Worm (Caenorhabditis elegans): Measurements from ENCODE around the gene lin-66.

lin-66 gene

DNA sequence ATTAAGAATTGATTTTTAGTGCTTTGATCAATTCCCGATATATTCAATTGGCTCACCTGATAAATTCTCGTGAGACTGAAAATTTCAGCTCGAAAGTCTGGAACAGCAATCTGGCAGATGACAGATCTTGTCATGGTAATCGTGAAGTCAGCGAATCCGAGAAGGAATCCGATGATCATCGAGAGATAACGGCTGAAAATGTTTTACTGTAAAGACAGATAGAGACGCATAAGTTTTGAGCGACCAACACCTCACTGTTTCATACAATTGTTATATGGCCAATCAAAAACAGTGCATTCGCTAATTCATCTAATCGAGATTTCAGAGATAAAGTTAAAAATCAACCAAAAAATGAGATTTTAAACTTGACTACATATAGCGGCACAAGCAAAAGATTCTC lies 18.5 kb downstream of the lin-66 start:
- TF ChIP-seq ham-2 (GFP tag; optimal IDR thresholded peaks at IDR 0.05) (no peak), lin-32 (GFP tag; optimal IDR thresholded peaks at IDR 0.05) (no peak), mls-2 (tag; optimal IDR thresholded peaks at IDR 0.05) (no peak), unc-120 (tag; optimal IDR thresholded peaks at IDR 0.05; ENCODE audit: poor library complexity, severe bottlenecking) (no peak), lin-13 (tag; optimal IDR thresholded peaks at IDR 0.05) (no peak), elt-3 (tag; optimal IDR thresholded peaks at IDR 0.05) (no peak), cnd-1 (tag; optimal IDR thresholded peaks at IDR 0.05) (no peak), nhr-76 (tag; optimal IDR thresholded peaks at IDR 0.05) (no peak), mab-5 (tag; optimal IDR thresholded peaks at IDR 0.05) (no peak)

DNA sequence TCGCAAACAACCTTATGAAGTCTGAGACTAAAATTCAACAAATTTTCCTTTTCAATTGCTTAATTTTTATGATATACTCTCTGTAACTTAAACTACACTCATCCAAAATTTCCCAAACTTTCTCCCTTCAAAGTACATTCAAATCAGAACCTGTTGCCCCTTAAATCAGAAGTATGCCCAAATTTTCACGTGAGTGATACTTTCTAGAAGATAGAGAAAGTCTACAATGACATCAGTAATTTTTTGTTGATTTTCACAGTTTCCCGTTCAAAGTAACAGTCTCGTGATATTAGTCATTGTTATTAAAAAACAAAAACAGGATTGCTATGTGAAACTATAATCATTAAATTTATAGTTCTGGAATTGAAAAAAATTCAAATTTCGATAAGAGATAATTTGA lies 23.1 kb downstream of the lin-66 start:
- TF ChIP-seq drap-1 (GFP tag; optimal IDR thresholded peaks at IDR 0.05) (no peak), nhr-2 (tag; optimal IDR thresholded peaks at IDR 0.05) (no peak), flh-1 (GFP tag; optimal IDR thresholded peaks at IDR 0.05) (no peak), bed-3 (GFP tag; optimal IDR thresholded peaks at IDR 0.05) (no peak), lin-32 (GFP tag; optimal IDR thresholded peaks at IDR 0.05) (no peak), mls-2 (tag; optimal IDR thresholded peaks at IDR 0.05) (no peak), sem-2 (GFP tag; optimal IDR thresholded peaks at IDR 0.05) (no peak), ceh-43 (GFP tag; optimal IDR thresholded peaks at IDR 0.05) (no peak), nhr-237 (tag; optimal IDR thresholded peaks at IDR 0.05) (no peak), snpc-4 (tag; optimal IDR thresholded peaks at IDR 0.05) (no peak), blmp-1 (tag; optimal IDR thresholded peaks at IDR 0.05) (no peak), elt-3 (tag; optimal IDR thresholded peaks at IDR 0.05) (no peak), unc-62 (GFP tag; optimal IDR thresholded peaks at IDR 0.05) (no peak), unc-120 (tag; optimal IDR thresholded peaks at IDR 0.05; ENCODE audit: poor library complexity, severe bottlenecking) (no peak), ztf-11 (tag; optimal IDR thresholded peaks at IDR 0.05) (no peak)

DNA sequence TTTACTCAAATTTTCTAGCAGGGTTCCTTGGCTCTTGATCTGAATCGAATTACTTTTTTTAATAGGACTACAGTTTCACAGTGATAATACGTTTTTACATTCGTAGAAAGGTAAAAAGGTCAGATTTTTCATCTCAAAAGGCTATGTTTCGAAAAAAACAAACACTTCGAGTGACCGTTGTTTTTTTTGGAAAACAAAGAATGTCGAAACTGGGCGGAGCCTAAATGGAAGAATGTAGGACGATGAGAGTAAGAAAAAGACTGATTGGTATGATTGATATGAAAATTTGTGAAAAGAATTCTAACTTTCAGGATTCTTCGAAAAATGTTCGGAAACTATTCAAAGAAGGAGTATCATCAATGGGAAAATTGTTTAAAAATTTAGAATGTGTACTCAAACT lies 25.1 kb downstream of the lin-66 start, which contains the start of gene Y37A1A.2:
Gene Y37A1A.2 (minus strand): TSS at position 101 of the 400 bp plus-strand sequence.
- TF ChIP-seq elt-3 (tag; optimal IDR thresholded peaks at IDR 0.05) (no peak), ceh-43 (GFP tag; optimal IDR thresholded peaks at IDR 0.05) (no peak), ceh-83 (GFP tag; optimal IDR thresholded peaks at IDR 0.05) (no peak), mep-1 (tag; optimal IDR thresholded peaks at IDR 0.05) (no peak), ham-2 (GFP tag; optimal IDR thresholded peaks at IDR 0.05) (no peak)

- TF ChIP-seq lsy-2 (tag; optimal IDR thresholded peaks at IDR 0.05) (peak; percentile 5), elt-3 (tag; optimal IDR thresholded peaks at IDR 0.05) (peak; percentile 95), ztf-11 (tag; optimal IDR thresholded peaks at IDR 0.05) (no peak), hlh-1 (tag; optimal IDR thresholded peaks at IDR 0.05) (no peak), nhr-2 (tag; optimal IDR thresholded peaks at IDR 0.05) (peak; percentile 17), nhr-76 (tag; optimal IDR thresholded peaks at IDR 0.05) (no peak), elt-1 (tag; optimal IDR thresholded peaks at IDR 0.05; ENCODE audit: borderline replicate concordance, insufficient read depth) (peak; percentile 89), lin-32 (GFP tag; optimal IDR thresholded peaks at IDR 0.05) (no peak), pha-4 (tag; optimal IDR thresholded peaks at IDR 0.05) (peak; percentile 9)
Observed at ce11 chrIV:13919207-13919759, 31.4 kb downstream of the lin-66 start.

- TF ChIP-seq unc-39 (tag; optimal IDR thresholded peaks at IDR 0.05): no peak
- TF ChIP-seq elt-1 (tag; optimal IDR thresholded peaks at IDR 0.05; ENCODE audit: borderline replicate concordance, insufficient read depth): no peak
- no peak for TF ChIP-seq ztf-11 (tag; optimal IDR thresholded peaks at IDR 0.05)
- no peak for TF ChIP-seq nhr-2 (tag; optimal IDR thresholded peaks at IDR 0.05)
- no peak for TF ChIP-seq flh-1 (GFP tag; optimal IDR thresholded peaks at IDR 0.05)
- TF ChIP-seq bed-3 (GFP tag; optimal IDR thresholded peaks at IDR 0.05): no peak
- TF ChIP-seq nhr-28 (tag; optimal IDR thresholded peaks at IDR 0.05): no peak
Observed at ce11 chrIV:13927641-13928040, 39.8 kb downstream of the lin-66 start.

ce11 chrIV:13934086-13934485 lies 46.2 kb downstream of the lin-66 start, which contains the start of gene Y37A1A.4:
TSS of gene Y37A1A.4 (plus strand) at chrIV:13934386.
- TF ChIP-seq elt-3 (tag; optimal IDR thresholded peaks at IDR 0.05) (no peak), flh-1 (GFP tag; optimal IDR thresholded peaks at IDR 0.05) (no peak), elt-1 (tag; optimal IDR thresholded peaks at IDR 0.05; ENCODE audit: borderline replicate concordance, insufficient read depth) (no peak), mep-1 (tag; optimal IDR thresholded peaks at IDR 0.05) (no peak), ceh-39 (tag; optimal IDR thresholded peaks at IDR 0.05) (no peak), bed-3 (GFP tag; optimal IDR thresholded peaks at IDR 0.05) (no peak), lsy-2 (tag; optimal IDR thresholded peaks at IDR 0.05) (no peak), nhr-2 (tag; optimal IDR thresholded peaks at IDR 0.05) (no peak), blmp-1 (tag; optimal IDR thresholded peaks at IDR 0.05) (no peak), ces-1 (GFP tag; optimal IDR thresholded peaks at IDR 0.05) (no peak), ztf-11 (tag; optimal IDR thresholded peaks at IDR 0.05) (no peak), mab-5 (tag; optimal IDR thresholded peaks at IDR 0.05) (no peak), nhr-12 (tag; optimal IDR thresholded peaks at IDR 0.05) (no peak)
